Fruit fly (Drosophila melanogaster) whole organism, embryonic: ENCODE measurements around the gene ND-39.

ENCODE experiments used
- Blimp-1 ChIP-seq: fragments of 200-800 bp; sonication (Bioruptor generic); optimal IDR thresholded peaks from 3 replicates; lab custom pipeline; 2018; ENCODE audit warnings: missing biosample characterization, missing genetic modification characterization, mild to moderate bottlenecking, moderate library complexity, missing genetic modification reagents
- CG10565 ChIP-seq: fragments of 200-800 bp; sonication (Bioruptor generic); optimal IDR thresholded peaks from 3 replicates; lab custom pipeline; 2016; ENCODE audit warnings: missing biosample characterization, mild to moderate bottlenecking, missing genetic modification characterization
- CG11723 ChIP-seq: fragments of 200-800 bp; sonication (Bioruptor generic); optimal IDR thresholded peaks from 2 replicates; lab custom pipeline; 2017; ENCODE audit warnings: missing biosample characterization, mild to moderate bottlenecking, missing genetic modification characterization
- CG12071 ChIP-seq: fragments of 200-800 bp; sonication (Bioruptor generic); optimal IDR thresholded peaks from 3 replicates; lab custom pipeline; 2018; ENCODE audit warnings: missing biosample characterization, mild to moderate bottlenecking, missing genetic modification characterization
- CG14050 ChIP-seq: fragments of 200-800 bp; sonication (Bioruptor generic); IDR thresholded peaks from 3 replicates; pipeline ENCODE4 v1.3.6; 2022; ENCODE audit warnings: missing biosample characterization, missing genetic modification characterization
- CG2116 ChIP-seq: fragments of 200-800 bp; sonication (Bioruptor generic); optimal IDR thresholded peaks from 3 replicates; lab custom pipeline; 2018; ENCODE audit warnings: missing biosample characterization, mild to moderate bottlenecking, missing genetic modification characterization
- CG32767 ChIP-seq: fragments of 200-800 bp; sonication (Bioruptor generic); IDR thresholded peaks from 2 replicates; pipeline ENCODE4 v1.3.6; 2022; ENCODE audit warnings: missing biosample characterization, missing genetic modification characterization
- CG33557 ChIP-seq: fragments of 200-800 bp; sonication (Bioruptor generic); optimal IDR thresholded peaks from 2 replicates; lab custom pipeline; 2019; ENCODE audit warnings: missing biosample characterization, mild to moderate bottlenecking, missing genetic modification characterization, moderate library complexity
- CG3407 ChIP-seq: fragments of 200-800 bp; sonication (Bioruptor generic); optimal IDR thresholded peaks from 2 replicates; lab custom pipeline; 2018; ENCODE audit warnings: missing biosample characterization, mild to moderate bottlenecking, missing genetic modification characterization
- CG4424 ChIP-seq: fragments of 200-800 bp; sonication (Bioruptor generic); optimal IDR thresholded peaks from 3 replicates; lab custom pipeline; 2016; ENCODE audit warnings: missing biosample characterization, missing genetic modification characterization
- CG6854 ChIP-seq: fragments of 200-800 bp; sonication (Bioruptor generic); optimal IDR thresholded peaks from 3 replicates; lab custom pipeline; 2017; ENCODE audit warnings: missing biosample characterization, mild to moderate bottlenecking, missing genetic modification characterization
- CG9215 ChIP-seq: fragments of 200-800 bp; sonication (Bioruptor generic); IDR thresholded peaks from 2 replicates; pipeline ENCODE4 v1.3.6; 2022; ENCODE audit warnings: missing biosample characterization, missing genetic modification characterization
- Dip3 ChIP-seq: fragments of 200-800 bp; sonication (Bioruptor generic); optimal IDR thresholded peaks from 3 replicates; lab custom pipeline; 2016; ENCODE audit warnings: missing biosample characterization, missing genetic modification characterization
- Doc3 ChIP-seq: fragments of 200-800 bp; sonication (Bioruptor generic); IDR thresholded peaks from 3 replicates; pipeline ENCODE4 v1.3.6; 2022; ENCODE audit warnings: missing biosample characterization, missing genetic modification characterization; ENCODE audit not compliant: partially characterized antibody
- Elba2 ChIP-seq: fragments of 200-800 bp; sonication (Bioruptor generic); optimal IDR thresholded peaks from 3 replicates; lab custom pipeline; 2016; ENCODE audit warnings: missing biosample characterization, missing genetic modification characterization
- Fer1 ChIP-seq: fragments of 200-800 bp; sonication (Bioruptor generic); optimal IDR thresholded peaks from 2 replicates; lab custom pipeline; 2017; ENCODE audit warnings: missing biosample characterization, mild to moderate bottlenecking, missing genetic modification characterization
- HLH4C ChIP-seq: fragments of 200-800 bp; sonication (Bioruptor generic); IDR thresholded peaks from 3 replicates; pipeline ENCODE4 v1.3.6; 2022; ENCODE audit warnings: missing biosample characterization, missing genetic modification characterization; ENCODE audit not compliant: partially characterized antibody
- HLH54F ChIP-seq: fragments of 200-800 bp; sonication (Bioruptor generic); optimal IDR thresholded peaks from 3 replicates; lab custom pipeline; 2016; ENCODE audit warnings: missing biosample characterization, missing genetic modification characterization
- HmgZ ChIP-seq: fragments of 200-800 bp; sonication (Bioruptor generic); optimal IDR thresholded peaks from 2 replicates; lab custom pipeline; 2018; ENCODE audit warnings: missing biosample characterization, mild to moderate bottlenecking, missing genetic modification characterization
- Lhr ChIP-seq: fragments of 200-800 bp; sonication (Bioruptor generic); optimal IDR thresholded peaks from 3 replicates; lab custom pipeline; 2017; ENCODE audit warnings: mild to moderate bottlenecking, missing biosample characterization, missing genetic modification reagents, missing genetic modification characterization
- Lpt ChIP-seq: fragments of >200 bp; optimal IDR thresholded peaks from 2 replicates; lab custom pipeline; 2018; ENCODE audit warnings: missing biosample characterization, missing genetic modification characterization
- NFAT ChIP-seq: fragments of 200-800 bp; sonication (Bioruptor generic); IDR thresholded peaks from 2 replicates; pipeline ENCODE4 v1.3.6; 2022; ENCODE audit warnings: missing biosample characterization, missing genetic modification characterization
- NK7.1 ChIP-seq: fragments of 200-800 bp; sonication (Bioruptor generic); optimal IDR thresholded peaks from 3 replicates; lab custom pipeline; 2016; ENCODE audit warnings: missing biosample characterization, missing genetic modification characterization
- NfI ChIP-seq: fragments of 200-800 bp; sonication (Bioruptor generic); optimal IDR thresholded peaks from 3 replicates; lab custom pipeline; 2018; ENCODE audit warnings: missing biosample characterization, mild to moderate bottlenecking, missing genetic modification characterization, moderate library complexity
- Rfx ChIP-seq: fragments of 200-800 bp; sonication (Bioruptor generic); IDR thresholded peaks from 2 replicates; pipeline ENCODE4 v1.3.6; 2022; ENCODE audit warnings: missing biosample characterization, missing genetic modification characterization
- Sox100B ChIP-seq: fragments of 200-800 bp; sonication (Bioruptor generic); optimal IDR thresholded peaks from 3 replicates; lab custom pipeline; 2018; ENCODE audit warnings: missing biosample characterization, mild to moderate bottlenecking, missing genetic modification characterization
- Sox102F ChIP-seq: fragments of 200-800 bp; sonication (Bioruptor generic); optimal IDR thresholded peaks from 2 replicates; lab custom pipeline; 2018; ENCODE audit warnings: missing biosample characterization, mild to moderate bottlenecking, missing genetic modification characterization, moderate library complexity
- Sry-β ChIP-seq: fragments of 200-800 bp; sonication (Bioruptor generic); optimal IDR thresholded peaks from 2 replicates; lab custom pipeline; 2018; ENCODE audit warnings: missing biosample characterization, mild to moderate bottlenecking, missing genetic modification characterization, moderate library complexity
- ab ChIP-seq: fragments of 200-800 bp; sonication (Bioruptor generic); optimal IDR thresholded peaks from 2 replicates; lab custom pipeline; 2016; ENCODE audit warnings: missing biosample characterization, missing genetic modification characterization
- bcd ChIP-seq: fragments of 200-800 bp; sonication (Bioruptor generic); optimal IDR thresholded peaks from 2 replicates; lab custom pipeline; 2017; ENCODE audit warnings: missing biosample characterization, mild to moderate bottlenecking, missing genetic modification characterization
- da ChIP-seq: fragments of 200-800 bp; sonication (Bioruptor generic); optimal IDR thresholded peaks from 2 replicates; lab custom pipeline; 2016; ENCODE audit warnings: missing biosample characterization, missing genetic modification characterization
- emc ChIP-seq: fragments of 200-800 bp; sonication (Bioruptor generic); optimal IDR thresholded peaks from 2 replicates; lab custom pipeline; 2016; ENCODE audit warnings: missing biosample characterization, missing genetic modification characterization
- ems ChIP-seq: fragments of 200-800 bp; sonication (Bioruptor generic); optimal IDR thresholded peaks from 3 replicates; lab custom pipeline; 2016; ENCODE audit warnings: missing biosample characterization, missing genetic modification characterization
- esg ChIP-seq: fragments of 200-800 bp; sonication (Bioruptor generic); conservative IDR thresholded peaks from 2 replicates; pipeline ENCODE4 v1.3.6; 2022; ENCODE audit warnings: missing biosample characterization, missing genetic modification characterization
- eyg ChIP-seq: fragments of 200-800 bp; sonication (Bioruptor generic); optimal IDR thresholded peaks from 3 replicates; lab custom pipeline; 2016; ENCODE audit warnings: missing biosample characterization, missing genetic modification characterization
- gro ChIP-seq: fragments of 200-800 bp; sonication (Bioruptor generic); optimal IDR thresholded peaks from 2 replicates; lab custom pipeline; 2016; ENCODE audit warnings: missing biosample characterization, missing genetic modification characterization
- gsb-n ChIP-seq: fragments of 200-800 bp; sonication (Bioruptor generic); optimal IDR thresholded peaks from 3 replicates; lab custom pipeline; 2018; ENCODE audit warnings: missing biosample characterization, mild to moderate bottlenecking, missing genetic modification characterization
- jumu ChIP-seq: fragments of 200-800 bp; sonication (Bioruptor generic); optimal IDR thresholded peaks from 3 replicates; lab custom pipeline; 2016; ENCODE audit warnings: missing biosample characterization, missing genetic modification characterization
- pb ChIP-seq: fragments of 200-800 bp; sonication (Bioruptor generic); optimal IDR thresholded peaks from 3 replicates; lab custom pipeline; 2016; ENCODE audit warnings: missing biosample characterization, missing genetic modification characterization
- ranshi ChIP-seq: fragments of 200-800 bp; sonication (Bioruptor generic); IDR thresholded peaks from 2 replicates; pipeline ENCODE4 v1.3.6; 2022; ENCODE audit warnings: missing biosample characterization, missing genetic modification characterization
- ro ChIP-seq: fragments of 200-800 bp; sonication (Bioruptor generic); IDR thresholded peaks from 2 replicates; pipeline ENCODE4 v1.3.6; 2022; ENCODE audit warnings: missing biosample characterization, missing genetic modification characterization
- sens-2 ChIP-seq: fragments of 200-800 bp; sonication (Bioruptor generic); IDR thresholded peaks from 2 replicates; pipeline ENCODE4 v1.3.6; 2022; ENCODE audit warnings: missing biosample characterization, missing genetic modification characterization
- slbo ChIP-seq: fragments of 200-800 bp; sonication (Bioruptor generic); IDR thresholded peaks from 2 replicates; pipeline ENCODE4 v1.3.6; 2022; ENCODE audit warnings: missing biosample characterization, missing genetic modification characterization
- tgo ChIP-seq: fragments of 200-800 bp; sonication (Bioruptor generic); IDR thresholded peaks from 3 replicates; pipeline ENCODE4 v1.3.6; 2022; ENCODE audit warnings: missing biosample characterization, missing genetic modification characterization
- ttk ChIP-seq: fragments of 200-800 bp; sonication (Bioruptor generic); IDR thresholded peaks from 2 replicates; pipeline ENCODE4 v2.1.2; 2022; ENCODE audit warnings: missing biosample characterization, missing genetic modification characterization
- tx ChIP-seq: fragments of 200-800 bp; sonication (Bioruptor generic); optimal IDR thresholded peaks from 2 replicates; lab custom pipeline; 2016; ENCODE audit warnings: missing biosample characterization, missing genetic modification characterization
- vnd ChIP-seq: fragments of 200-800 bp; sonication (Bioruptor generic); IDR thresholded peaks from 3 replicates; pipeline ENCODE4 v1.3.6; 2022; ENCODE audit warnings: missing biosample characterization, missing genetic modification characterization; ENCODE audit not compliant: partially characterized antibody
- vvl ChIP-seq: fragments of 200-800 bp; sonication (Bioruptor generic); IDR thresholded peaks from 2 replicates; pipeline ENCODE4 v1.3.6; 2022; ENCODE audit warnings: missing biosample characterization, missing genetic modification characterization
- zf30C ChIP-seq: fragments of 200-800 bp; sonication (Bioruptor generic); optimal IDR thresholded peaks from 3 replicates; lab custom pipeline; 2018; ENCODE audit warnings: missing biosample characterization, mild to moderate bottlenecking, missing genetic modification characterization

The ND-39 gene

dm6 chr3L:20540182-20540974, 48.5 kb downstream of the ND-39 start, which contains the start of gene Rcd2 (continued):
- TF ChIP-seq vnd (GFP tag; lab: Robert Waterston, UW), result peak; percentile 83
- peak; percentile 36 for TF ChIP-seq HLH54F
- TF ChIP-seq Fer1 (GFP tag; lab: Kevin White, UChicago), result peak; percentile 91
- peak; percentile 57 for TF ChIP-seq emc (GFP tag; lab: Kevin White, UChicago)
- peak; percentile 81 for TF ChIP-seq bcd (GFP tag; lab: Kevin White, UChicago)
- TF ChIP-seq Sox100B, result peak; percentile 90
- no peak for TF ChIP-seq jumu (GFP tag; lab: Kevin White, UChicago)
- TF ChIP-seq gsb-n, result peak; percentile 56
- TF ChIP-seq Sry-β, result no peak
- peak; percentile 86 for TF ChIP-seq HLH4C (GFP tag; lab: Robert Waterston, UW)
- no peak for TF ChIP-seq ab (GFP tag; lab: Kevin White, UChicago)
- TF ChIP-seq Dip3 (GFP tag; lab: Kevin White, UChicago), result peak; percentile 64
- TF ChIP-seq eyg, result peak; percentile 61
- peak; percentile 84 for TF ChIP-seq CG12071 (GFP tag; lab: Kevin White, UChicago)
- TF ChIP-seq CG32767 (GFP tag; lab: Robert Waterston, UW), result no peak; the same call in 1 of the 2 replicates
- TF ChIP-seq esg (GFP tag; lab: Robert Waterston, UW), result peak; percentile 60
- TF ChIP-seq CG14050, result no peak; the same call in 1 of the 3 replicates
- peak; percentile 82 for TF ChIP-seq NfI (GFP tag; lab: Kevin White, UChicago)
- TF ChIP-seq Doc3 (GFP tag; lab: Robert Waterston, UW), result peak; percentile 86; the same call in 2 of the 3 replicates
- peak; percentile 64 for TF ChIP-seq ems
- peak; percentile 32 for TF ChIP-seq CG2116
- no peak for TF ChIP-seq Elba2 (GFP tag; lab: Kevin White, UChicago)
- peak; percentile 92 for TF ChIP-seq CG6854 (GFP tag; lab: Kevin White, UChicago)
- peak; percentile 40 for TF ChIP-seq tx
- TF ChIP-seq sens-2 (GFP tag; lab: Robert Waterston, UW), result 0 out of 2 replicates have a peak, but pooled peaks have one; percentile 11
- peak; percentile 5 for TF ChIP-seq pb (GFP tag; lab: Kevin White, UChicago)
- peak; percentile 37 for TF ChIP-seq CG3407 (GFP tag; lab: Kevin White, UChicago)
- no peak for TF ChIP-seq ttk (GFP tag; lab: Robert Waterston, UW)
- TF ChIP-seq slbo (GFP tag; lab: Robert Waterston, UW), result peak; percentile 76
- peak; percentile 85 for TF ChIP-seq vvl
- TF ChIP-seq CG33557 (GFP tag; lab: Kevin White, UChicago), result no peak
- peak; percentile 63 for TF ChIP-seq NK7.1
- TF ChIP-seq da (GFP tag; lab: Kevin White, UChicago), result no peak
- peak; percentile 67 for TF ChIP-seq ranshi (GFP tag; lab: Robert Waterston, UW)
- TF ChIP-seq gro, result peak; percentile 56
- TF ChIP-seq CG11723 (GFP tag; lab: Kevin White, UChicago), result peak; percentile 43
- peak; percentile 84 for TF ChIP-seq Sox102F
- TF ChIP-seq CG9215 (GFP tag; lab: Robert Waterston, UW), result peak; percentile 75; the same call in 1 of the 2 replicates
- peak; percentile 12 for TF ChIP-seq Lhr (GFP tag; lab: Kevin White, UChicago)
- peak; percentile 68 for TF ChIP-seq Blimp-1 (GFP tag; lab: Kevin White, UChicago)
- peak; percentile 82 for TF ChIP-seq tgo (GFP tag; lab: Robert Waterston, UW)
- no peak for TF ChIP-seq CG10565 (GFP tag; lab: Kevin White, UChicago)
- peak; percentile 42 for TF ChIP-seq CG4424 (GFP tag; lab: Kevin White, UChicago)
- TF ChIP-seq ro (GFP tag; lab: Robert Waterston, UW), result no peak
- no peak for TF ChIP-seq Lpt
- TF ChIP-seq zf30C, result no peak
- TF ChIP-seq NFAT (GFP tag; lab: Robert Waterston, UW), result peak; percentile 65; the same call in 1 of the 2 replicates
- TF ChIP-seq HmgZ (tag; lab: Kevin White, UChicago), result peak; percentile 88
- peak; percentile 85 for TF ChIP-seq Rfx (GFP tag; lab: Robert Waterston, UW)
